Fruit fly (Drosophila melanogaster): ENCODE measurements around the gene CG3301.

DNA sequence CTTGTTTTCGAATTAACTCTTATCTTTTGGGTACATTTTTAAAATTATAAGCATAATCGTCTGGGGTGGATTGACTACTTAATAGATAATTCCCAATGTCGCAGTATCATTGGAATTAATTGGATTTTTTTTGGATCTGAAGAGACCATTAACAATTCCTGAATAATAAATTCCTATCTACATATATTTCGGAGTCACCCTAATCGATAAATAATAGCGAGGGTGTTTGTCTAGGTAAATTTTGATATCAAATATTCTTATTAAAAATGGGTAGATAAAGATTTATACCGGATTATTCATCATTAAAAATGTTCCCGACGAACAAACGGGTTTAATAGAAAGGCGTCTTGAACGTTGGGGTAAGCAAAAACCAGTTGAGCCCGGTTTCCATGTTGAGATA lies 1.2 kb downstream of the CG3301 start:
- TF ChIP-seq gl (tag; optimal IDR thresholded peaks at IDR 0.05) (no peak), CG13204 (GFP tag; optimal IDR thresholded peaks at IDR 0.05) (no peak), CG15710 (tag; optimal IDR thresholded peaks at IDR 0.05) (no peak), fd96Ca (GFP tag; IDR thresholded peaks at IDR 0.05) (no peak), Pif1B (GFP tag; optimal IDR thresholded peaks at IDR 0.05) (no peak)

Data from whole organism, pupa.